Fruit fly (Drosophila melanogaster) whole organism, prepupa: ENCODE data around the gene CG15386.

Experiments
- Blimp-1 ChIP-seq: fragments of 200-800 bp; sonication (Bioruptor generic); optimal IDR thresholded peaks from 3 replicates; lab custom pipeline; 2017; ENCODE audit warnings: missing biosample characterization, missing genetic modification characterization, mild to moderate bottlenecking, moderate library complexity, missing genetic modification reagents
- CG11762 ChIP-seq: fragments of 200-800 bp; sonication (Bioruptor generic); optimal IDR thresholded peaks from 3 replicates; lab custom pipeline; 2016; ENCODE audit warnings: missing biosample characterization, missing genetic modification characterization; ENCODE audit not compliant: insufficient read depth
- CG11902 ChIP-seq: fragments of 200-800 bp; sonication (Bioruptor generic); optimal IDR thresholded peaks from 3 replicates; lab custom pipeline; 2016; ENCODE audit warnings: missing biosample characterization, missing genetic modification characterization
- CG31627 ChIP-seq: fragments of 200-800 bp; sonication (Bioruptor generic); optimal IDR thresholded peaks from 3 replicates; lab custom pipeline; 2016; ENCODE audit warnings: missing biosample characterization, missing genetic modification characterization
- CG34406 ChIP-seq: fragments of 200-800 bp; sonication (Bioruptor generic); optimal IDR thresholded peaks from 3 replicates; lab custom pipeline; 2016; ENCODE audit warnings: missing biosample characterization, missing genetic modification characterization
- CG3919 ChIP-seq: fragments of 200-800 bp; sonication (Bioruptor generic); optimal IDR thresholded peaks from 3 replicates; lab custom pipeline; 2016; ENCODE audit warnings: missing biosample characterization, missing genetic modification characterization
- CG4318 ChIP-seq: fragments of 200-800 bp; sonication (Bioruptor generic); optimal IDR thresholded peaks from 3 replicates; lab custom pipeline; 2017; ENCODE audit warnings: missing biosample characterization, mild to moderate bottlenecking, missing genetic modification characterization
- CG6276 ChIP-seq: fragments of 200-800 bp; sonication (Bioruptor generic); optimal IDR thresholded peaks from 2 replicates; lab custom pipeline; 2017; ENCODE audit warnings: missing biosample characterization, mild to moderate bottlenecking, missing genetic modification characterization
- CG6792 ChIP-seq: fragments of 200-800 bp; sonication (Bioruptor generic); optimal IDR thresholded peaks from 3 replicates; lab custom pipeline; 2016; ENCODE audit warnings: missing biosample characterization, missing genetic modification characterization
- CG7368 ChIP-seq: fragments of 200-800 bp; sonication (Bioruptor generic); optimal IDR thresholded peaks from 3 replicates; lab custom pipeline; 2016; ENCODE audit warnings: missing biosample characterization, missing genetic modification characterization
- CG8319 ChIP-seq: fragments of 200-800 bp; sonication (Bioruptor generic); optimal IDR thresholded peaks from 3 replicates; lab custom pipeline; 2016; ENCODE audit warnings: missing biosample characterization, missing genetic modification characterization
- CG9139 ChIP-seq: fragments of 200-800 bp; sonication (Bioruptor generic); optimal IDR thresholded peaks from 3 replicates; lab custom pipeline; 2017; ENCODE audit warnings: missing biosample characterization, mild to moderate bottlenecking, missing genetic modification characterization
- Eip75B ChIP-seq: fragments of 200-800 bp; sonication (Bioruptor generic); optimal IDR thresholded peaks from 3 replicates; lab custom pipeline; 2016; ENCODE audit warnings: missing biosample characterization, missing genetic modification characterization
- Eip78C ChIP-seq: fragments of 200-800 bp; sonication (Bioruptor generic); peaks from one replicate; lab custom pipeline; 2016; ENCODE audit warnings: missing biosample characterization, missing genetic modification characterization
- Eip93F ChIP-seq: fragments of 200-800 bp; sonication (Bioruptor generic); optimal IDR thresholded peaks from 2 replicates; lab custom pipeline; 2016; ENCODE audit warnings: missing biosample characterization, mild to moderate bottlenecking, missing genetic modification characterization
- Ets21C ChIP-seq: fragments of 200-800 bp; sonication (Bioruptor generic); optimal IDR thresholded peaks from 3 replicates; lab custom pipeline; 2016; ENCODE audit warnings: missing biosample characterization, missing genetic modification characterization
- Gug ChIP-seq: fragments of 200-800 bp; sonication (Bioruptor generic); IDR thresholded peaks from 2 replicates; pipeline ENCODE4 v1.3.6; 2022; ENCODE audit warnings: missing biosample characterization, missing genetic modification characterization
- Hr39 ChIP-seq: fragments of 200-800 bp; sonication (Bioruptor generic); optimal IDR thresholded peaks from 2 replicates; lab custom pipeline; 2016; ENCODE audit warnings: missing biosample characterization, missing genetic modification characterization
- Hr4 ChIP-seq: fragments of 200-800 bp; sonication (Bioruptor generic); optimal IDR thresholded peaks from 3 replicates; lab custom pipeline; 2016; ENCODE audit warnings: missing biosample characterization, missing genetic modification characterization
- Met ChIP-seq: fragments of 200-800 bp; sonication (Bioruptor generic); optimal IDR thresholded peaks from 3 replicates; lab custom pipeline; 2016; ENCODE audit warnings: missing biosample characterization, missing genetic modification characterization
- Smox ChIP-seq: fragments of 200-800 bp; sonication (Bioruptor generic); optimal IDR thresholded peaks from 3 replicates; lab custom pipeline; 2016; ENCODE audit warnings: missing biosample characterization, missing genetic modification characterization
- Sox14 ChIP-seq: fragments of 200-800 bp; sonication (Bioruptor generic); optimal IDR thresholded peaks from 3 replicates; lab custom pipeline; 2016; ENCODE audit warnings: missing biosample characterization, missing genetic modification characterization
- achi ChIP-seq: fragments of 200-800 bp; sonication (Bioruptor generic); optimal IDR thresholded peaks from 3 replicates; lab custom pipeline; 2016; ENCODE audit warnings: missing biosample characterization, missing genetic modification characterization
- cyc ChIP-seq: fragments of 200-800 bp; sonication (Bioruptor generic); optimal IDR thresholded peaks from 3 replicates; lab custom pipeline; 2016; ENCODE audit warnings: missing biosample characterization, missing genetic modification characterization
- dac ChIP-seq: fragments of 200-800 bp; sonication (Bioruptor generic); optimal IDR thresholded peaks from 2 replicates; lab custom pipeline; 2017; ENCODE audit warnings: missing biosample characterization, mild to moderate bottlenecking, missing genetic modification characterization
- esn ChIP-seq: fragments of 200-800 bp; sonication (Bioruptor generic); optimal IDR thresholded peaks from 2 replicates; lab custom pipeline; 2016; ENCODE audit warnings: missing biosample characterization, mild to moderate bottlenecking, missing genetic modification characterization, moderate library complexity
- fd85E ChIP-seq: fragments of 200-800 bp; sonication (Bioruptor generic); optimal IDR thresholded peaks from 3 replicates; lab custom pipeline; 2016; ENCODE audit warnings: missing biosample characterization, missing genetic modification characterization
- fkh ChIP-seq: fragments of 200-800 bp; sonication (Bioruptor generic); optimal IDR thresholded peaks from 3 replicates; lab custom pipeline; 2017; ENCODE audit warnings: missing biosample characterization, mild to moderate bottlenecking, missing genetic modification characterization, moderate library complexity
- lz ChIP-seq: fragments of 200-800 bp; sonication (Bioruptor generic); optimal IDR thresholded peaks from 3 replicates; lab custom pipeline; 2016; ENCODE audit warnings: missing biosample characterization, missing genetic modification characterization
- net ChIP-seq: fragments of 200-800 bp; sonication (Bioruptor generic); optimal IDR thresholded peaks from 3 replicates; lab custom pipeline; 2016; ENCODE audit warnings: missing biosample characterization, missing genetic modification characterization
- pdm3 ChIP-seq: fragments of 200-800 bp; sonication (Bioruptor generic); optimal IDR thresholded peaks from 3 replicates; lab custom pipeline; 2016; ENCODE audit warnings: missing biosample characterization, missing genetic modification characterization
- spab ChIP-seq: fragments of 200-800 bp; sonication (Bioruptor generic); optimal IDR thresholded peaks from 2 replicates; lab custom pipeline; 2017; ENCODE audit warnings: missing biosample characterization, mild to moderate bottlenecking, missing genetic modification characterization, missing genetic modification reagents
- ss ChIP-seq, 2 experiments: fragments of 200-800 bp; sonication (Bioruptor generic); optimal IDR thresholded peaks; 2 replicates in 1 of 2; 3 replicates in 1 of 2; lab custom pipeline; 2017 to 2018; ENCODE audit warnings: mild to moderate bottlenecking in 2 of 2, missing biosample characterization in 2 of 2, missing genetic modification characterization in 2 of 2, moderate library complexity in 1 of 2
- svp ChIP-seq: fragments of 200-800 bp; sonication (Bioruptor generic); peaks from one replicate; lab custom pipeline; 2016; ENCODE audit warnings: missing biosample characterization, missing genetic modification characterization
- vri ChIP-seq: fragments of 200-800 bp; sonication (Bioruptor generic); optimal IDR thresholded peaks from 3 replicates; lab custom pipeline; 2016; ENCODE audit warnings: missing biosample characterization, mild to moderate bottlenecking, missing genetic modification characterization

CG15386 gene

DNA sequence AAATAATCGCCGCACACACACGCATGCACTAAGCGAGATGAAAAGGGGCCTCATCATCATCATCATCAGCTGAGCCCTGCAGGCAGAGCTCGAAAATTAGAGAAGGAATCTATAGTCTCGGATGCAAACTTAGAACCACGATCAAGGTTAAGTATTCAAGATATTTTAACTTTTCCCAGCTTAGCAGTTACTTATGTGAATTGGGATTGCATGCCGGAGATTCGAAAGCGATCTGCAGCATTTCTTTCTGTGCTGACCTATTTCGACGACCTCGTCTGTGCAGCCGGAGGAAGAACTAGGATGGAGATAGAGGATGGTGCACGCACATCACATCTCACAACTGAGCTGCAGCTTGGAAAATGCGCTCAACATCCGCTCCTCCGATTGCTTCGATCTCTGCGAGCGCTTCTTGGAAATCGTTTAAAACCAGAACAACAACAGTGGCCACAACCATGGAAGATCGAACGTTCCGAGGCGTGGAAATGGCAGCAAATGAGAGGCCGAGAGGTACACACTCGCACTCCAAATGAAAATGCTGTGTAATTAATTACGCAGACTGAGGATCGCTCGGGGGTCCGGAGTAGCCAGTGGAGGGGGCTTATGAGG is 34.2 kb downstream of the CG15386 start (continued):
- TF ChIP-seq net (peak; percentile 37), Eip93F (no peak), ss (GFP tag; optimal IDR thresholded peaks at IDR 0.05; lab: Kevin White, UChicago) (peak; percentile 61 to 86), Met (GFP tag; lab: Kevin White, UChicago) (no peak), CG8319 (GFP tag; lab: Kevin White, UChicago) (no peak), spab (GFP tag; lab: Kevin White, UChicago) (peak; percentile 84), Smox (GFP tag; lab: Kevin White, UChicago) (no peak), Hr39 (no peak)

DNA sequence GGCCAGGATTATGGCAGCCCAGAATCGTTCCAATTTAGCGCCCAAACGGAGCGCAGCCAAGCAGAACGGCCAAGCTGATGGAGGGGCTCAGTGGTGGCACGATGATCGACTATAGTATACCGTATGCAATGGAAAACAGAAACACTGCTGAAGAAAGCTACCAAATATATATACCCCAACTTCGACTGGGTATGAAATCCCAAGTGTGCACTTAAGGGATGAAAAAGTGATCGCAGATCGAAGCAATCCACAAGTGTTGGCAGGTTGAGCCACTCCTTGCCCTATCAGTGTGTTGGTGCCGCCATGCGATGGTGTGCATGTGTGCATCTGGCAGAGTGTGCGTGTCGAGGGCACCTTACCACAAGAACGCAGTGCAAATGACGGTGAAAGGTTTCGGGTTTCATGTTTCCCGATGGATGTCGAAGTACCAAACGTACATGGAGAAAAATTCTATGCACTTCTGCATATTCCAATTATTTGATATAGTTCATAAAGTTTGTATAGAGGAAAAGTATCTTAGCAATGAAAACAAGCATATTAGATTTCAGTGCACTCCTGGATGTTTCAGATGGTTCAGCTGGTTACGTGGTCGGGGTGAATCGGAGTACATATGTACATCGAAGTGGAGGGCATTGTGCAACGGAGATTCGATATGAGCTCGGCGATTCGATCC is 34.9 kb downstream of the CG15386 start:
- TF ChIP-seq CG7368 (GFP tag; lab: Kevin White, UChicago) (no peak), CG3919 (GFP tag; lab: Kevin White, UChicago) (no peak), CG8319 (GFP tag; lab: Kevin White, UChicago) (no peak), Hr39 (peak; percentile 8), CG31627 (GFP tag; lab: Kevin White, UChicago) (peak; percentile 21), Eip78C (peak; percentile 41), lz (GFP tag; lab: Kevin White, UChicago) (peak; percentile 6), svp (peak; percentile 69), ss (GFP tag; optimal IDR thresholded peaks at IDR 0.05; lab: Kevin White, UChicago) (peak in 1 of 2 experiments; percentile 60), esn (GFP tag; lab: Kevin White, UChicago) (peak; percentile 48), Hr4 (GFP tag; lab: Kevin White, UChicago) (no peak), Met (GFP tag; lab: Kevin White, UChicago) (peak; percentile 6), CG6792 (GFP tag; lab: Kevin White, UChicago) (peak; percentile 4), Smox (GFP tag; lab: Kevin White, UChicago) (peak; percentile 11), Ets21C (GFP tag; lab: Kevin White, UChicago) (peak; percentile 11), dac (GFP tag; lab: Kevin White, UChicago) (no peak), CG11762 (GFP tag; lab: Kevin White, UChicago) (no peak), vri (GFP tag; lab: Kevin White, UChicago) (peak; percentile 20), CG9139 (no peak), fd85E (GFP tag; lab: Kevin White, UChicago) (no peak), Eip75B (GFP tag; lab: Kevin White, UChicago) (peak; percentile 9), Sox14 (no peak)
- TF ChIP-seq, all 60 proteins: peak for 13

DNA sequence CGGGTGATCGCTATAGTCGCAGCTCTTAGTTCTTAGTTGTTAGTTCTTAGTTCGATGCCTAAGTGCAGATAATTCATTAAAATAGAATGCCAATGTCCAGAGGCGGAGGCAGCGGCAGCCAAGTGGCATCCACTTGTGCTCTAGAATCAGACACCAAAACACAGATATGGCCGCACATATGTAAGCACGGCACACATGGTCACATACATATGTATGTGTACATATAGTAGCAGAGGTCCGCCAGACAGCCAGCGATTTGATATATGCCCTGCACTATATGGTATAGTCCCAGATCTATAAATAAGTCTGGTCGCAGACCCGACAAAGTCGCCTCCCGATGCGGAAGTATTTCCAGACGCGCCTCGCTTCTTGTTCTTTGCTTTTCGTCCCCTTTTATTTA is 36.4 kb downstream of the CG15386 start:
- TF ChIP-seq CG11902 (GFP tag; lab: Kevin White, UChicago) (no peak), Eip78C (no peak), pdm3 (GFP tag; lab: Kevin White, UChicago) (no peak), dac (GFP tag; lab: Kevin White, UChicago) (no peak), CG4318 (GFP tag; lab: Kevin White, UChicago) (no peak), CG6276 (no peak), net (no peak), Smox (GFP tag; lab: Kevin White, UChicago) (no peak), CG8319 (GFP tag; lab: Kevin White, UChicago) (no peak), achi (GFP tag; lab: Kevin White, UChicago) (no peak), Blimp-1 (no peak), esn (GFP tag; lab: Kevin White, UChicago) (no peak), Eip75B (GFP tag; lab: Kevin White, UChicago) (no peak), Hr39 (no peak), svp (no peak), Gug (no peak), fkh (no peak), CG34406 (GFP tag; lab: Kevin White, UChicago) (no peak), cyc (GFP tag; lab: Kevin White, UChicago) (no peak)
